Fruit fly (Drosophila melanogaster) whole organism: ENCODE data around the gene CG7631.

Experiments
- CG8478 ChIP-seq: fragments of >200 bp; optimal IDR thresholded peaks from 2 replicates; lab custom pipeline; 2018; ENCODE audit warnings: inconsistent platforms
- EcR ChIP-seq, 2 experiments: fragments of >200 bp; optimal IDR thresholded peaks; 2 replicates each; lab custom pipeline; 2017; ENCODE audit warnings: missing biosample characterization in 2 of 2, missing genetic modification characterization in 2 of 2, missing genetic modification reagents in 2 of 2
- pan ChIP-seq: fragments of >200 bp; optimal IDR thresholded peaks from 2 replicates; lab custom pipeline; 2017
- psq ChIP-seq: fragments of >200 bp; optimal IDR thresholded peaks from 2 replicates; lab custom pipeline; 2017
- usp ChIP-seq: fragments of >200 bp; optimal IDR thresholded peaks from 2 replicates; lab custom pipeline; 2017; ENCODE audit warnings: missing biosample characterization, missing genetic modification characterization, mixed read lengths

DNA sequence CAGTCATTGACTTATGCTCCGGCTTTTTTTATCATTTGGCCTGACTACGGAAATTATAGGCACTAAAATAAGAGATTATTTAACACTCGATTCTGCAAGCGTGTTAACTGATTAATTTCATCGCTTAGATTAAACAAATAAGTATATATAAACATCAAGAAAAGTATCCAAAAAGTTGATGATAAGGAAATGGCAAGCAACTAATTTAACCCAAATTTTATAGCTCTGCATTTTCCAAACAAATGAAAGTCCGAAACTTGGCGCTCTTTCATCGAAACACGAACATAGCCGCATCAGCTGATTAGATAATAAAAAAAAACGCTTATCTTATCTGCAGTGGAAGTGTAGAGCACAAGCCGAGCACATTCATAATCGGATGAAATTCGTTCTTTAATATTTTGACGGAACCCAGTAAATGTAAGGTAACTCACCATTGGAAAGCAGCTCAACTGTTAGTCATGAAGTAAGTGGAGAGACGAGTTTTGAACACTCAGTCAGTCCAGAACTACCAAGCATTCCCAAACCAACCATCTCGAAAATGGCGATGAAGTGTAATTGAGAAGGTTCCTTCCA is 1.2 kb downstream of the CG7631 start, which contains the start of gene CG18480:
- TF ChIP-seq pan (lab: Kevin White, UChicago) (no peak), psq (no peak), usp (no peak), CG8478 (no peak), EcR (GFP tag; optimal IDR thresholded peaks at IDR 0.05; lab: Kevin White, UChicago) (no peak)
